Worm (Caenorhabditis elegans) whole organism, L4 larva: ENCODE data around the gene lsy-13.

ENCODE experiments used
- F10B5.3 ChIP-seq: sonication (generic microtip); optimal IDR thresholded peaks from 2 replicates; lab custom pipeline; 2016; ENCODE audit warnings: mild to moderate bottlenecking, missing genetic modification characterization, missing compliant biosample characterization
- F26F4.8 ChIP-seq: fragments of 200-800 bp; sonication (Bioruptor generic); conservative IDR thresholded peaks from 2 replicates; pipeline ENCODE4 v1.3.6; 2022; ENCODE audit warnings: missing genetic modification characterization, missing compliant biosample characterization
- F37D6.2 ChIP-seq: sonication (generic microtip); optimal IDR thresholded peaks from 2 replicates; lab custom pipeline; 2016; ENCODE audit warnings: mild to moderate bottlenecking, missing genetic modification characterization, missing compliant biosample characterization
- F49E8.2 ChIP-seq: sonication (generic microtip); optimal IDR thresholded peaks from 2 replicates; lab custom pipeline; 2016; ENCODE audit warnings: missing compliant biosample characterization, mild to moderate bottlenecking, missing genetic modification characterization, borderline replicate concordance
- R02D3.7 ChIP-seq: fragments of 150-350 bp; sonication (generic microtip); optimal IDR thresholded peaks from 3 replicates; lab custom pipeline; 2014; ENCODE audit warnings: missing biosample characterization, missing genetic modification characterization
- Y105C5A.15 ChIP-seq: fragments of 200-800 bp; sonication (Bioruptor generic); IDR thresholded peaks from 2 replicates; pipeline ENCODE4 v1.3.6; 2022; ENCODE audit warnings: missing genetic modification characterization, missing compliant biosample characterization
- Y48G9A.11 ChIP-seq: fragments of 200-800 bp; sonication (Bioruptor generic); IDR thresholded peaks from 2 replicates; pipeline ENCODE4 v1.3.6; 2022; ENCODE audit warnings: missing genetic modification reagents, missing genetic modification characterization, missing compliant biosample characterization
- Y5F2A.4 ChIP-seq: fragments of 200-800 bp; sonication (Bioruptor generic); optimal IDR thresholded peaks from 2 replicates; lab custom pipeline; 2018; ENCODE audit warnings: mild to moderate bottlenecking, missing genetic modification characterization, missing compliant biosample characterization
- Y75B8A.6 ChIP-seq: fragments of 200-800 bp; sonication (Bioruptor generic); IDR thresholded peaks from 2 replicates; pipeline ENCODE4 v1.3.6; 2022; ENCODE audit warnings: missing genetic modification reagents, missing genetic modification characterization, missing compliant biosample characterization
- ama-1 ChIP-seq: fragments of 150-350 bp; optimal IDR thresholded peaks from 2 replicates; lab custom pipeline; 2014; ENCODE audit warnings: inconsistent platforms, mixed read lengths
- attf-4 ChIP-seq: sonication (generic microtip); optimal IDR thresholded peaks from 3 replicates; lab custom pipeline; 2017; ENCODE audit warnings: missing biosample characterization, missing genetic modification characterization
- ceh-44 ChIP-seq: fragments of 200-800 bp; sonication (Bioruptor generic); IDR thresholded peaks from 2 replicates; pipeline ENCODE4 v1.3.6; 2022; ENCODE audit warnings: missing genetic modification reagents, missing genetic modification characterization, missing compliant biosample characterization
- ceh-62 ChIP-seq: sonication (generic microtip); optimal IDR thresholded peaks from 2 replicates; lab custom pipeline; 2017; ENCODE audit warnings: missing biosample characterization, missing genetic modification characterization
- ces-1 ChIP-seq: fragments of 150-350 bp; sonication (generic microtip); optimal IDR thresholded peaks from 4 replicates; lab custom pipeline; 2014; ENCODE audit warnings: missing biosample characterization, missing genetic modification reagents, missing genetic modification characterization
- cey-2 ChIP-seq: sonication (generic microtip); optimal IDR thresholded peaks from 3 replicates; lab custom pipeline; 2017; ENCODE audit warnings: missing genetic modification characterization, mild to moderate bottlenecking, missing compliant biosample characterization, antibody characterized with exemption, borderline replicate concordance; ENCODE audit not compliant: insufficient read depth
- ctbp-1 ChIP-seq: fragments of 200-800 bp; sonication (Bioruptor generic); IDR thresholded peaks from 2 replicates; pipeline ENCODE4 v1.3.6; 2022; ENCODE audit warnings: missing genetic modification reagents, missing genetic modification characterization, missing compliant biosample characterization
- dmd-6 ChIP-seq: fragments of 200-800 bp; sonication (Bioruptor generic); IDR thresholded peaks from 2 replicates; pipeline ENCODE4 v1.3.6; 2022; ENCODE audit warnings: missing genetic modification reagents, missing genetic modification characterization, missing compliant biosample characterization
- dpl-1 ChIP-seq: fragments of 150-350 bp; optimal IDR thresholded peaks from 2 replicates; lab custom pipeline; 2014; ENCODE audit warnings: missing biosample characterization, missing genetic modification reagents, missing genetic modification characterization
- egl-43 ChIP-seq: fragments of 200-800 bp; sonication (Bioruptor generic); IDR thresholded peaks from 2 replicates; pipeline ENCODE4 v1.3.6; 2022; ENCODE audit warnings: missing genetic modification reagents, missing genetic modification characterization, missing compliant biosample characterization
- fkh-10 ChIP-seq: fragments of 150-350 bp; optimal IDR thresholded peaks from 2 replicates; lab custom pipeline; 2014; ENCODE audit warnings: missing biosample characterization, missing genetic modification reagents, missing genetic modification characterization
- gei-8 ChIP-seq: fragments of 200-800 bp; sonication (Bioruptor generic); optimal IDR thresholded peaks from 2 replicates; lab custom pipeline; 2018; ENCODE audit warnings: mild to moderate bottlenecking, missing genetic modification characterization, missing compliant biosample characterization
- hlh-11 ChIP-seq: fragments of 200-800 bp; sonication (Bioruptor generic); optimal IDR thresholded peaks from 2 replicates; lab custom pipeline; 2018; ENCODE audit warnings: mild to moderate bottlenecking, missing genetic modification characterization, missing compliant biosample characterization
- hmg-1.1 ChIP-seq: fragments of 200-800 bp; sonication (Bioruptor generic); IDR thresholded peaks from 2 replicates; pipeline ENCODE4 v1.3.6; 2022; ENCODE audit warnings: missing genetic modification reagents, missing genetic modification characterization, missing compliant biosample characterization
- jun-1 ChIP-seq: fragments of 150-350 bp; optimal IDR thresholded peaks from 2 replicates; lab custom pipeline; 2014; ENCODE audit warnings: missing biosample characterization, missing genetic modification reagents, missing genetic modification characterization
- lim-7 ChIP-seq: fragments of 200-800 bp; sonication (Bioruptor generic); IDR thresholded peaks from 2 replicates; pipeline ENCODE4 v1.3.6; 2022; ENCODE audit warnings: missing genetic modification characterization, missing compliant biosample characterization
- lin-13 ChIP-seq: fragments of 150-350 bp; optimal IDR thresholded peaks from 2 replicates; lab custom pipeline; 2014; ENCODE audit warnings: missing biosample characterization, missing genetic modification reagents, missing genetic modification characterization
- lin-15B ChIP-seq: fragments of 150-350 bp; sonication (generic microtip); optimal IDR thresholded peaks from 3 replicates; lab custom pipeline; 2014; ENCODE audit warnings: missing biosample characterization, missing genetic modification characterization
- lin-29 ChIP-seq: fragments of 200-800 bp; sonication (Bioruptor generic); IDR thresholded peaks from 2 replicates; pipeline ENCODE4 v1.3.6; 2022; ENCODE audit warnings: missing genetic modification reagents, missing genetic modification characterization, missing compliant biosample characterization
- lin-39 ChIP-seq: fragments of 150-350 bp; optimal IDR thresholded peaks from 2 replicates; lab custom pipeline; 2014; ENCODE audit warnings: missing biosample characterization, missing genetic modification reagents, missing genetic modification characterization
- madf-5 ChIP-seq, 2 experiments: fragments of 200-800 bp; sonication (Bioruptor generic); IDR thresholded peaks; 2 replicates each; pipeline ENCODE4 v1.3.6; 2022; ENCODE audit warnings: missing compliant biosample characterization in 2 of 2, missing genetic modification characterization in 2 of 2
- madf-9 ChIP-seq: fragments of 200-800 bp; sonication (Bioruptor generic); conservative IDR thresholded peaks from 2 replicates; pipeline ENCODE4 v1.3.6; 2022; ENCODE audit warnings: missing genetic modification reagents, missing genetic modification characterization, missing compliant biosample characterization
- mdl-1 ChIP-seq, 2 experiments: fragments of 150-350 bp in 1 of 2; sonication (generic microtip) in 1 of 2; optimal IDR thresholded peaks; 2 replicates each; lab custom pipeline; 2014 to 2017; ENCODE audit warnings: missing biosample characterization in 2 of 2, missing genetic modification characterization in 2 of 2
- mep-1 ChIP-seq: fragments of 150-350 bp; sonication (generic microtip); optimal IDR thresholded peaks from 3 replicates; lab custom pipeline; 2014; ENCODE audit warnings: missing biosample characterization, missing genetic modification characterization
- nhr-10 ChIP-seq: fragments of 150-350 bp; optimal IDR thresholded peaks from 2 replicates; lab custom pipeline; 2014; ENCODE audit warnings: missing biosample characterization, missing genetic modification characterization
- nhr-102 ChIP-seq: sonication (generic microtip); optimal IDR thresholded peaks from 2 replicates; lab custom pipeline; 2016; ENCODE audit warnings: mild to moderate bottlenecking, missing genetic modification characterization, moderate library complexity, missing compliant biosample characterization
- nhr-237 ChIP-seq: sonication (generic microtip); optimal IDR thresholded peaks from 2 replicates; lab custom pipeline; 2017; ENCODE audit warnings: missing biosample characterization, missing genetic modification characterization
- nhr-25 ChIP-seq: sonication (generic microtip); optimal IDR thresholded peaks from 2 replicates; lab custom pipeline; 2017; ENCODE audit warnings: missing genetic modification characterization, mild to moderate bottlenecking, missing compliant biosample characterization, antibody characterized with exemption, moderate library complexity, borderline replicate concordance; ENCODE audit not compliant: insufficient read depth
- nhr-42 ChIP-seq: fragments of 200-800 bp; sonication (Bioruptor generic); IDR thresholded peaks from 2 replicates; pipeline ENCODE4 v1.3.6; 2022; ENCODE audit warnings: missing genetic modification characterization, missing compliant biosample characterization
- pha-4 ChIP-seq, 2 experiments: fragments of 150-350 bp in 1 of 2; fragments of 200-800 bp in 1 of 2; sonication (Bioruptor generic) in 1 of 2; IDR thresholded peaks in 1 of 2; optimal IDR thresholded peaks in 1 of 2; 2 replicates each; pipeline versions ENCODE4 v1.3.6 to Lab custom; 2014 to 2022; ENCODE audit warnings: missing genetic modification characterization in 2 of 2, missing genetic modification reagents in 2 of 2, missing biosample characterization in 1 of 2, missing compliant biosample characterization in 1 of 2
- pqm-1 ChIP-seq: sonication (generic microtip); optimal IDR thresholded peaks from 2 replicates; lab custom pipeline; 2017; ENCODE audit warnings: missing biosample characterization, missing genetic modification characterization
- rbr-2 ChIP-seq: sonication (generic microtip); optimal IDR thresholded peaks from 2 replicates; lab custom pipeline; 2016; ENCODE audit warnings: missing genotype, missing genetic modification characterization, missing compliant biosample characterization
- saeg-2 ChIP-seq: fragments of 200-800 bp; sonication (Bioruptor generic); IDR thresholded peaks from 2 replicates; pipeline ENCODE4 v1.3.6; 2022; ENCODE audit warnings: missing genetic modification reagents, missing genetic modification characterization, missing compliant biosample characterization
- snpc-1.2 ChIP-seq: fragments of 200-800 bp; sonication (Bioruptor generic); IDR thresholded peaks from 2 replicates; pipeline ENCODE4 v1.3.6; 2022; ENCODE audit warnings: missing genetic modification reagents, missing genetic modification characterization, missing compliant biosample characterization
- spr-1 ChIP-seq: sonication (generic microtip); optimal IDR thresholded peaks from 2 replicates; lab custom pipeline; 2016; ENCODE audit warnings: mild to moderate bottlenecking, missing genetic modification characterization, missing compliant biosample characterization
- tag-97 ChIP-seq: fragments of 200-800 bp; sonication (Bioruptor generic); IDR thresholded peaks from 2 replicates; pipeline ENCODE4 v1.3.6; 2022; ENCODE audit warnings: missing genetic modification characterization, missing compliant biosample characterization
- tra-1 ChIP-seq: fragments of 200-800 bp; sonication (Bioruptor generic); IDR thresholded peaks from 2 replicates; pipeline ENCODE4 v1.3.6; 2022; ENCODE audit warnings: missing genetic modification reagents, missing genetic modification characterization, missing compliant biosample characterization
- unc-39 ChIP-seq: sonication (generic microtip); optimal IDR thresholded peaks from 2 replicates; lab custom pipeline; 2017; ENCODE audit warnings: missing biosample characterization, missing genetic modification characterization
- vab-7 ChIP-seq: fragments of 200-800 bp; sonication (Bioruptor generic); IDR thresholded peaks from 2 replicates; pipeline ENCODE4 v1.3.6; 2022; ENCODE audit warnings: missing genetic modification reagents, missing genetic modification characterization, missing compliant biosample characterization
- zag-1 ChIP-seq: fragments of 150-350 bp; optimal IDR thresholded peaks from 2 replicates; lab custom pipeline; 2014; ENCODE audit warnings: missing biosample characterization, missing genetic modification characterization
- zfp-2 ChIP-seq: sonication (generic microtip); optimal IDR thresholded peaks from 2 replicates; lab custom pipeline; 2016; ENCODE audit warnings: mild to moderate bottlenecking, missing genetic modification characterization, missing compliant biosample characterization
- ztf-11 ChIP-seq: fragments of 150-350 bp; optimal IDR thresholded peaks from 2 replicates; lab custom pipeline; 2014; ENCODE audit warnings: missing biosample characterization, missing genetic modification characterization
- ztf-7 ChIP-seq: fragments of 150-350 bp; optimal IDR thresholded peaks from 2 replicates; lab custom pipeline; 2014; ENCODE audit warnings: missing biosample characterization, missing genetic modification characterization

lsy-13 gene

DNA sequence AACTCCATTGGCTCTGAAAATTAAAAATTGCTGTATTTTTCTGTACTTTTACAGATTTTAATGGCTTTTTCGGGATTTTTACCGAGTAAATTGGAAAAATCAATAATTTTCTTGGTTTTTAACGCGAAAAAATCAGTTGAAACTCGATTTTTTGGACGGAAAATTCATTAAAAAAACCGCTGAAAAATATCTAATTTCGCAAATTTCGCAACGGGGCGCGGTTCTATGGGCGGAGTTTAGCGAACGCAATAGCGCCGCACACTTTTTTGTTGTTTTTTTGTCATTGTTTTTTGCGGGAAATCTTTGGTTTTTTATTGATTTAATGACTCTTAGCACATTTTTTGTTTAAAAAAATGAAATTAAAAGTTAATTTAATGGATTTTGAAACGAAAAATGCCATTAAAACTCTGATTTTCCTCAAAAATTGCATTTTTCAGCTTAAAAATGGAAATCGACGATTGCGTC is at the start of gene lsy-13, which contains the start of gene mel-46 (continued):
- TF ChIP-seq Y48G9A.11 (no peak), ceh-44 (no peak), lin-29 (no peak), mdl-1 (tag; optimal IDR thresholded peaks at IDR 0.05; lab: Kevin White, UChicago) (no peak), Y5F2A.4 (no peak), nhr-102 (tag; lab: Kevin White, UChicago) (no peak), hmg-1.1 (GFP tag; lab: Robert Waterston, UW) (peak; percentile 39; the same call in 1 of the 2 replicates), rbr-2 (tag; lab: Kevin White, UChicago) (peak; percentile 52), tag-97 (GFP tag; lab: Robert Waterston, UW) (no peak), lin-15B (no peak), unc-39 (tag; lab: Kevin White, UChicago) (no peak), Y105C5A.15 (GFP tag; lab: Robert Waterston, UW) (no peak), hlh-11 (tag; lab: Kevin White, UChicago) (peak; percentile 5), fkh-10 (GFP tag; lab: Kevin White, UChicago) (no peak), vab-7 (GFP tag; lab: Robert Waterston, UW) (peak; percentile 39; the same call in 1 of the 2 replicates), pha-4 (GFP tag; IDR thresholded peaks at IDR 0.05; lab: Robert Waterston, UW) (no peak), pha-4 (tag; optimal IDR thresholded peaks at IDR 0.05; lab: Kevin White, UChicago) (no peak), F37D6.2 (no peak), dpl-1 (peak; percentile 55), gei-8 (GFP tag; lab: Kevin White, UChicago) (no peak), zag-1 (no peak), nhr-10 (tag; lab: Kevin White, UChicago) (no peak), zfp-2 (tag; lab: Kevin White, UChicago) (no peak), madf-5 (GFP tag; IDR thresholded peaks at IDR 0.05; lab: Robert Waterston, UW) (no peak), ztf-11 (tag; lab: Kevin White, UChicago) (no peak), lim-7 (GFP tag; lab: Robert Waterston, UW) (no peak), ceh-62 (tag; lab: Kevin White, UChicago) (no peak), snpc-1.2 (GFP tag; lab: Robert Waterston, UW) (peak; percentile 60; the same call in 1 of the 2 replicates), lin-13 (peak; percentile 1), jun-1 (tag; lab: Kevin White, UChicago) (no peak), Y75B8A.6 (no peak), ztf-7 (tag; lab: Kevin White, UChicago) (no peak), dmd-6 (GFP tag; lab: Robert Waterston, UW) (no peak), ctbp-1 (no peak), lin-39 (tag; lab: Kevin White, UChicago) (no peak), ces-1 (GFP tag; lab: Kevin White, UChicago) (no peak), R02D3.7 (tag; lab: Kevin White, UChicago) (no peak), F26F4.8 (GFP tag; lab: Robert Waterston, UW) (no peak), tra-1 (no peak), pqm-1 (tag; lab: Kevin White, UChicago) (no peak), madf-9 (no peak), nhr-237 (tag; lab: Kevin White, UChicago) (no peak), ama-1 (lab: Kevin White, UChicago) (peak; percentile 11), mep-1 (tag; lab: Kevin White, UChicago) (peak; percentile 70), attf-4 (tag; lab: Kevin White, UChicago) (no peak), saeg-2 (no peak), nhr-42 (GFP tag; lab: Robert Waterston, UW) (no peak), spr-1 (no peak), nhr-25 (no peak), egl-43 (GFP tag; lab: Robert Waterston, UW) (no peak), cey-2 (no peak), F10B5.3 (no peak), F49E8.2 (no peak)
